Worm (Caenorhabditis elegans) whole organism, L4 larva: ENCODE measurements around the gene F10C1.9.

Experiments
- D1046.2 ChIP-seq: fragments of 200-800 bp; sonication (Bioruptor generic); IDR thresholded peaks from 2 replicates; pipeline ENCODE4 v1.3.6; 2022; ENCODE audit warnings: missing genetic modification characterization, missing compliant biosample characterization
- F10B5.3 ChIP-seq: sonication (generic microtip); optimal IDR thresholded peaks from 2 replicates; lab custom pipeline; 2016; ENCODE audit warnings: mild to moderate bottlenecking, missing genetic modification characterization, missing compliant biosample characterization
- F37D6.2 ChIP-seq: sonication (generic microtip); optimal IDR thresholded peaks from 2 replicates; lab custom pipeline; 2016; ENCODE audit warnings: mild to moderate bottlenecking, missing genetic modification characterization, missing compliant biosample characterization
- T26A8.4 ChIP-seq: fragments of 200-800 bp; sonication (Bioruptor generic); IDR thresholded peaks from 2 replicates; pipeline ENCODE4 v1.3.6; 2022; ENCODE audit warnings: missing genetic modification characterization, missing compliant biosample characterization
- Y48G9A.11 ChIP-seq: fragments of 200-800 bp; sonication (Bioruptor generic); IDR thresholded peaks from 2 replicates; pipeline ENCODE4 v1.3.6; 2022; ENCODE audit warnings: missing genetic modification reagents, missing genetic modification characterization, missing compliant biosample characterization
- Y5F2A.4 ChIP-seq: fragments of 200-800 bp; sonication (Bioruptor generic); optimal IDR thresholded peaks from 2 replicates; lab custom pipeline; 2018; ENCODE audit warnings: mild to moderate bottlenecking, missing genetic modification characterization, missing compliant biosample characterization
- ZK546.5 ChIP-seq, 2 experiments: sonication (generic microtip); optimal IDR thresholded peaks; 2 replicates each; lab custom pipeline; 2017; ENCODE audit warnings: missing biosample characterization in 2 of 2, missing genetic modification characterization in 2 of 2
- aly-2 ChIP-seq: sonication (generic microtip); optimal IDR thresholded peaks from 2 replicates; lab custom pipeline; 2018; ENCODE audit warnings: missing biosample characterization, missing genetic modification characterization
- ama-1 ChIP-seq: fragments of 150-350 bp; optimal IDR thresholded peaks from 2 replicates; lab custom pipeline; 2014; ENCODE audit warnings: inconsistent platforms, mixed read lengths
- attf-4 ChIP-seq: sonication (generic microtip); optimal IDR thresholded peaks from 3 replicates; lab custom pipeline; 2017; ENCODE audit warnings: missing biosample characterization, missing genetic modification characterization
- ceh-28 ChIP-seq: fragments of 150-350 bp; optimal IDR thresholded peaks from 2 replicates; lab custom pipeline; 2014; ENCODE audit warnings: missing biosample characterization, missing genetic modification reagents, missing genetic modification characterization
- ceh-82 ChIP-seq: sonication (generic microtip); optimal IDR thresholded peaks from 2 replicates; lab custom pipeline; 2017; ENCODE audit warnings: missing biosample characterization, missing genetic modification characterization
- daf-16 ChIP-seq, 3 experiments: sonication (generic microtip); optimal IDR thresholded peaks; 2 replicates each; lab custom pipeline; 2016 to 2017; ENCODE audit warnings: missing genetic modification characterization in 3 of 3, missing genetic modification reagents in 3 of 3, mild to moderate bottlenecking in 2 of 3, missing compliant biosample characterization in 2 of 3, missing biosample characterization in 1 of 3, moderate library complexity in 1 of 3
- daf-19 ChIP-seq: fragments of 200-800 bp; sonication (Bioruptor generic); conservative IDR thresholded peaks from 2 replicates; pipeline ENCODE4 v1.3.6; 2022; ENCODE audit warnings: missing genetic modification characterization, missing compliant biosample characterization
- dmd-8 ChIP-seq: fragments of 200-800 bp; sonication (Bioruptor generic); IDR thresholded peaks from 2 replicates; pipeline ENCODE4 v1.3.6; 2022; ENCODE audit warnings: missing genetic modification characterization, missing compliant biosample characterization
- dmd-9 ChIP-seq: fragments of 200-800 bp; sonication (Bioruptor generic); IDR thresholded peaks from 2 replicates; pipeline ENCODE4 v1.3.6; 2022; ENCODE audit warnings: missing genetic modification reagents, missing genetic modification characterization, missing compliant biosample characterization
- dve-1 ChIP-seq: sonication (generic microtip); optimal IDR thresholded peaks from 2 replicates; lab custom pipeline; 2017; ENCODE audit warnings: antibody characterized with exemption, mild to moderate bottlenecking, missing genetic modification characterization, missing compliant biosample characterization; ENCODE audit not compliant: insufficient read depth
- egl-27 ChIP-seq: sonication (generic microtip); optimal IDR thresholded peaks from 3 replicates; lab custom pipeline; 2017; ENCODE audit warnings: missing biosample characterization, missing genetic modification reagents, missing genetic modification characterization
- fkh-10 ChIP-seq: fragments of 150-350 bp; optimal IDR thresholded peaks from 2 replicates; lab custom pipeline; 2014; ENCODE audit warnings: missing biosample characterization, missing genetic modification reagents, missing genetic modification characterization
- fos-1 ChIP-seq: fragments of 150-350 bp; optimal IDR thresholded peaks from 2 replicates; lab custom pipeline; 2014; ENCODE audit warnings: missing biosample characterization, missing genetic modification characterization
- gei-8 ChIP-seq: fragments of 200-800 bp; sonication (Bioruptor generic); optimal IDR thresholded peaks from 2 replicates; lab custom pipeline; 2018; ENCODE audit warnings: mild to moderate bottlenecking, missing genetic modification characterization, missing compliant biosample characterization
- hlh-30 ChIP-seq: sonication (generic microtip); optimal IDR thresholded peaks from 2 replicates; lab custom pipeline; 2017; ENCODE audit warnings: antibody characterized with exemption, mild to moderate bottlenecking, missing genetic modification characterization, missing compliant biosample characterization; ENCODE audit not compliant: insufficient read depth
- lin-1 ChIP-seq: fragments of 200-800 bp; sonication (Bioruptor generic); IDR thresholded peaks from 2 replicates; pipeline ENCODE4 v1.3.6; 2022; ENCODE audit warnings: missing genetic modification reagents, missing genetic modification characterization, missing compliant biosample characterization
- lin-13 ChIP-seq: fragments of 150-350 bp; optimal IDR thresholded peaks from 2 replicates; lab custom pipeline; 2014; ENCODE audit warnings: missing biosample characterization, missing genetic modification reagents, missing genetic modification characterization
- lin-15B ChIP-seq: fragments of 150-350 bp; sonication (generic microtip); optimal IDR thresholded peaks from 3 replicates; lab custom pipeline; 2014; ENCODE audit warnings: missing biosample characterization, missing genetic modification characterization
- lin-38 ChIP-seq: fragments of 200-800 bp; sonication (Bioruptor generic); IDR thresholded peaks from 2 replicates; pipeline ENCODE4 v1.3.6; 2022; ENCODE audit warnings: missing genetic modification reagents, missing genetic modification characterization, missing compliant biosample characterization
- madf-5 ChIP-seq, 2 experiments: fragments of 200-800 bp; sonication (Bioruptor generic); IDR thresholded peaks; 2 replicates each; pipeline ENCODE4 v1.3.6; 2022; ENCODE audit warnings: missing compliant biosample characterization in 2 of 2, missing genetic modification characterization in 2 of 2
- mdl-1 ChIP-seq, 2 experiments: fragments of 150-350 bp in 1 of 2; sonication (generic microtip) in 1 of 2; optimal IDR thresholded peaks; 2 replicates each; lab custom pipeline; 2014 to 2017; ENCODE audit warnings: missing biosample characterization in 2 of 2, missing genetic modification characterization in 2 of 2
- mdt-29 ChIP-seq: fragments of 200-800 bp; sonication (Bioruptor generic); IDR thresholded peaks from 2 replicates; pipeline ENCODE4 v1.3.6; 2022; ENCODE audit warnings: missing genetic modification reagents, missing genetic modification characterization, missing compliant biosample characterization
- mep-1 ChIP-seq: fragments of 150-350 bp; sonication (generic microtip); optimal IDR thresholded peaks from 3 replicates; lab custom pipeline; 2014; ENCODE audit warnings: missing biosample characterization, missing genetic modification characterization
- mes-2 ChIP-seq: sonication (generic microtip); optimal IDR thresholded peaks from 2 replicates; lab custom pipeline; 2016; ENCODE audit warnings: missing genotype, mild to moderate bottlenecking, missing genetic modification characterization, missing compliant biosample characterization; ENCODE audit not compliant: poor library complexity, severe bottlenecking
- mxl-2 ChIP-seq: fragments of 200-800 bp; sonication (Bioruptor generic); conservative IDR thresholded peaks from 2 replicates; pipeline ENCODE4 v1.3.6; 2022; ENCODE audit warnings: missing genetic modification reagents, missing genetic modification characterization, missing compliant biosample characterization
- mxl-3 ChIP-seq: fragments of 200-800 bp; sonication (Bioruptor generic); optimal IDR thresholded peaks from 2 replicates; lab custom pipeline; 2018; ENCODE audit warnings: mild to moderate bottlenecking, missing genetic modification characterization, missing compliant biosample characterization
- nhr-11 ChIP-seq: fragments of 150-350 bp; optimal IDR thresholded peaks from 2 replicates; lab custom pipeline; 2014; ENCODE audit warnings: missing biosample characterization, missing genetic modification characterization
- nhr-111 ChIP-seq: fragments of 200-800 bp; sonication (Bioruptor generic); optimal IDR thresholded peaks from 2 replicates; lab custom pipeline; 2018; ENCODE audit warnings: mild to moderate bottlenecking, missing genetic modification characterization, missing compliant biosample characterization
- nhr-41 ChIP-seq: fragments of 200-800 bp; sonication (Bioruptor generic); IDR thresholded peaks from 2 replicates; pipeline ENCODE4 v1.3.6; 2022; ENCODE audit warnings: missing genetic modification reagents, missing genetic modification characterization, missing compliant biosample characterization
- nhr-42 ChIP-seq: fragments of 200-800 bp; sonication (Bioruptor generic); IDR thresholded peaks from 2 replicates; pipeline ENCODE4 v1.3.6; 2022; ENCODE audit warnings: missing genetic modification characterization, missing compliant biosample characterization
- nhr-6 ChIP-seq: fragments of 150-350 bp; optimal IDR thresholded peaks from 2 replicates; lab custom pipeline; 2014; ENCODE audit warnings: missing biosample characterization, missing genetic modification characterization
- pha-4 ChIP-seq, 2 experiments: fragments of 150-350 bp in 1 of 2; fragments of 200-800 bp in 1 of 2; sonication (Bioruptor generic) in 1 of 2; IDR thresholded peaks in 1 of 2; optimal IDR thresholded peaks in 1 of 2; 2 replicates each; pipeline versions ENCODE4 v1.3.6 to Lab custom; 2014 to 2022; ENCODE audit warnings: missing genetic modification characterization in 2 of 2, missing genetic modification reagents in 2 of 2, missing biosample characterization in 1 of 2, missing compliant biosample characterization in 1 of 2
- php-3 ChIP-seq: fragments of 200-800 bp; sonication (Bioruptor generic); IDR thresholded peaks from 2 replicates; pipeline ENCODE4 v1.3.6; 2022; ENCODE audit warnings: missing genetic modification reagents, missing genetic modification characterization, missing compliant biosample characterization
- pqm-1 ChIP-seq: sonication (generic microtip); optimal IDR thresholded peaks from 2 replicates; lab custom pipeline; 2017; ENCODE audit warnings: missing biosample characterization, missing genetic modification characterization
- rbr-2 ChIP-seq: sonication (generic microtip); optimal IDR thresholded peaks from 2 replicates; lab custom pipeline; 2016; ENCODE audit warnings: missing genotype, missing genetic modification characterization, missing compliant biosample characterization
- skn-1 ChIP-seq: fragments of 150-350 bp; optimal IDR thresholded peaks from 2 replicates; lab custom pipeline; 2014; ENCODE audit warnings: missing biosample characterization, missing genetic modification characterization
- snpc-1.2 ChIP-seq: fragments of 200-800 bp; sonication (Bioruptor generic); IDR thresholded peaks from 2 replicates; pipeline ENCODE4 v1.3.6; 2022; ENCODE audit warnings: missing genetic modification reagents, missing genetic modification characterization, missing compliant biosample characterization
- snpc-4 ChIP-seq: fragments of 150-350 bp; optimal IDR thresholded peaks from 2 replicates; lab custom pipeline; 2014; ENCODE audit warnings: missing biosample characterization, missing genetic modification characterization
- unc-130 ChIP-seq: sonication (generic microtip); optimal IDR thresholded peaks from 2 replicates; lab custom pipeline; 2016; ENCODE audit warnings: missing genetic modification reagents, missing genetic modification characterization, missing compliant biosample characterization
- unc-62 ChIP-seq, 3 experiments: fragments of 150-350 bp in 1 of 3; sonication (generic microtip); optimal IDR thresholded peaks in 2 of 3; peaks in 1 of 3; 1 replicate in 1 of 3; 2 replicates in 2 of 3; lab custom pipeline; 2014 to 2017; ENCODE audit warnings: missing biosample characterization in 3 of 3, missing genetic modification characterization in 3 of 3, missing genetic modification reagents in 3 of 3, missing genotype in 1 of 3
- zfp-2 ChIP-seq: sonication (generic microtip); optimal IDR thresholded peaks from 2 replicates; lab custom pipeline; 2016; ENCODE audit warnings: mild to moderate bottlenecking, missing genetic modification characterization, missing compliant biosample characterization
- zfp-3 ChIP-seq: fragments of 200-800 bp; sonication (Bioruptor generic); conservative IDR thresholded peaks from 2 replicates; pipeline ENCODE4 v1.3.6; 2022; ENCODE audit warnings: missing genetic modification reagents, missing genetic modification characterization, missing compliant biosample characterization
- zip-11 ChIP-seq: fragments of 200-800 bp; sonication (Bioruptor generic); IDR thresholded peaks from 2 replicates; pipeline ENCODE4 v1.3.6; 2022; ENCODE audit warnings: missing genetic modification characterization, missing compliant biosample characterization
- zip-2 ChIP-seq: fragments of 150-350 bp; optimal IDR thresholded peaks from 2 replicates; lab custom pipeline; 2014; ENCODE audit warnings: missing biosample characterization, missing genetic modification characterization

The F10C1.9 gene

ce11 chrII:5748395-5748794, 3.3 kb upstream of the F10C1.9 start (continued):
- TF ChIP-seq daf-16 (GFP tag; optimal IDR thresholded peaks at IDR 0.05; lab: Kevin White, UChicago): peak in 1 of 2 experiments; percentile 0
- TF ChIP-seq daf-16 (tag; optimal IDR thresholded peaks at IDR 0.05; lab: Kevin White, UChicago): peak; percentile 78
- no peak for TF ChIP-seq rbr-2 (tag; lab: Kevin White, UChicago)
- TF ChIP-seq mes-2 (tag; lab: Kevin White, UChicago): no peak
- TF ChIP-seq hlh-30: no peak
- TF ChIP-seq madf-5 (GFP tag; IDR thresholded peaks at IDR 0.05; lab: Robert Waterston, UW): no peak
- TF ChIP-seq lin-15B (tag; lab: Kevin White, UChicago): no peak
- peak; percentile 89 for TF ChIP-seq dve-1 (tag; lab: Kevin White, UChicago)
- no peak for TF ChIP-seq attf-4 (tag; lab: Kevin White, UChicago)
- TF ChIP-seq skn-1: no peak
- no peak for TF ChIP-seq unc-130 (GFP tag; lab: Kevin White, UChicago)
- TF ChIP-seq zfp-3 (GFP tag; lab: Robert Waterston, UW): no peak
- TF ChIP-seq D1046.2: no peak
- TF ChIP-seq dmd-9: no peak
- peak in 1 of 2 experiments; percentile 55 for TF ChIP-seq unc-62 (GFP tag; optimal IDR thresholded peaks at IDR 0.05 in 1 of 2; lab: Kevin White, UChicago)
- no peak for TF ChIP-seq unc-62 (tag; optimal IDR thresholded peaks at IDR 0.05; lab: Kevin White, UChicago)
- TF ChIP-seq Y48G9A.11 (GFP tag; lab: Robert Waterston, UW): no peak
- no peak for TF ChIP-seq snpc-1.2 (GFP tag; lab: Robert Waterston, UW)
- no peak for TF ChIP-seq ceh-28 (tag; lab: Kevin White, UChicago)
- no peak for TF ChIP-seq nhr-11
- TF ChIP-seq nhr-111 (GFP tag; lab: Kevin White, UChicago): no peak
- TF ChIP-seq fkh-10: no peak
- TF ChIP-seq egl-27 (tag; lab: Kevin White, UChicago): no peak
- TF ChIP-seq snpc-4: no peak
- TF ChIP-seq F10B5.3 (tag; lab: Kevin White, UChicago): no peak
- TF ChIP-seq mdt-29: no peak
- TF ChIP-seq dmd-8 (GFP tag; lab: Robert Waterston, UW): no peak
- no peak for TF ChIP-seq fos-1 (tag; lab: Kevin White, UChicago)
- no peak for TF ChIP-seq zip-2
- peak; percentile 100 for TF ChIP-seq pqm-1 (tag; lab: Kevin White, UChicago)
- TF ChIP-seq mxl-3 (GFP tag; lab: Kevin White, UChicago): peak; percentile 14
- no peak for TF ChIP-seq mxl-2 (GFP tag; lab: Robert Waterston, UW)
- TF ChIP-seq F37D6.2 (tag; lab: Kevin White, UChicago): no peak
- no peak for TF ChIP-seq zfp-2 (tag; lab: Kevin White, UChicago)
- TF ChIP-seq mep-1 (tag; lab: Kevin White, UChicago): peak; percentile 40
- no peak for TF ChIP-seq T26A8.4
- TF ChIP-seq lin-13 (GFP tag; lab: Kevin White, UChicago): no peak
- TF ChIP-seq nhr-42: no peak
- no peak for TF ChIP-seq nhr-6 (tag; lab: Kevin White, UChicago)
- TF ChIP-seq nhr-41: no peak
- TF ChIP-seq ceh-82 (tag; lab: Kevin White, UChicago): no peak
- no peak for TF ChIP-seq ama-1 (lab: Kevin White, UChicago)
- no peak for TF ChIP-seq ZK546.5 (tag; optimal IDR thresholded peaks at IDR 0.05; lab: Kevin White, UChicago)
- no peak for TF ChIP-seq gei-8 (GFP tag; lab: Kevin White, UChicago)
- TF ChIP-seq lin-1 (GFP tag; lab: Robert Waterston, UW): no peak
- TF ChIP-seq Y5F2A.4 (GFP tag; lab: Kevin White, UChicago): no peak
- TF ChIP-seq lin-38 (GFP tag; lab: Robert Waterston, UW): no peak
- no peak for TF ChIP-seq daf-19 (GFP tag; lab: Robert Waterston, UW)
- TF ChIP-seq php-3: peak; percentile 28; the same call in 1 of the 2 replicates
- no peak for TF ChIP-seq aly-2
- no peak for TF ChIP-seq zip-11 (GFP tag; lab: Robert Waterston, UW)
- peak; percentile 25; the same call in 1 of the 2 replicates for TF ChIP-seq pha-4 (GFP tag; IDR thresholded peaks at IDR 0.05; lab: Robert Waterston, UW)
- TF ChIP-seq pha-4 (tag; optimal IDR thresholded peaks at IDR 0.05; lab: Kevin White, UChicago): no peak
- TF ChIP-seq mdl-1 (tag; optimal IDR thresholded peaks at IDR 0.05; lab: Kevin White, UChicago): no peak
